Worm (Caenorhabditis elegans): ENCODE data around the gene skpt-1.

ce11 chrIII:5436306-5436705 is 11.9 kb downstream of the skpt-1 start:
- no peak for TF ChIP-seq ceh-13 (GFP tag; optimal IDR thresholded peaks at IDR 0.05)
- no peak for TF ChIP-seq scrt-1 (GFP tag; IDR thresholded peaks at IDR 0.05)
- TF ChIP-seq ceh-36 (tag; optimal IDR thresholded peaks at IDR 0.05) = no peak
- no peak for TF ChIP-seq sea-1 (GFP tag; conservative IDR thresholded peaks at IDR 0.05)
- no peak for TF ChIP-seq pes-1 (GFP tag; IDR thresholded peaks at IDR 0.05)
- TF ChIP-seq flt-1 (GFP tag; IDR thresholded peaks at IDR 0.05) = no peak
- TF ChIP-seq tra-4 (tag; optimal IDR thresholded peaks at IDR 0.05) = no peak
- TF ChIP-seq ama-1 (optimal IDR thresholded peaks at IDR 0.05) = no peak
- no peak for TF ChIP-seq tbx-37 (GFP tag; conservative IDR thresholded peaks at IDR 0.05)
- no peak for TF ChIP-seq hnd-1 (tag; optimal IDR thresholded peaks at IDR 0.05)
- TF ChIP-seq F13C5.2 (tag; optimal IDR thresholded peaks at IDR 0.05) = no peak
- no peak for TF ChIP-seq hmbx-1 (tag; optimal IDR thresholded peaks at IDR 0.05)

Measured in whole organism, early embryonic.